Fruit fly (Drosophila melanogaster) whole organism, prepupa: Measurements from ENCODE around the gene CG31546.

Source experiments
- CG10631 ChIP-seq: fragments of 200-800 bp; sonication (Bioruptor generic); optimal IDR thresholded peaks from 2 replicates; lab custom pipeline; 2016; ENCODE audit warnings: missing biosample characterization, missing genetic modification characterization
- CG10669 ChIP-seq: fragments of 200-800 bp; sonication (Bioruptor generic); optimal IDR thresholded peaks from 3 replicates; lab custom pipeline; 2018; ENCODE audit warnings: missing biosample characterization, mild to moderate bottlenecking, missing genetic modification characterization, moderate library complexity
- CG11762 ChIP-seq: fragments of 200-800 bp; sonication (Bioruptor generic); optimal IDR thresholded peaks from 3 replicates; lab custom pipeline; 2016; ENCODE audit warnings: missing biosample characterization, missing genetic modification characterization; ENCODE audit not compliant: insufficient read depth
- CG11902 ChIP-seq: fragments of 200-800 bp; sonication (Bioruptor generic); optimal IDR thresholded peaks from 3 replicates; lab custom pipeline; 2016; ENCODE audit warnings: missing biosample characterization, missing genetic modification characterization
- CG1621 ChIP-seq: fragments of 200-800 bp; sonication (Bioruptor generic); optimal IDR thresholded peaks from 3 replicates; lab custom pipeline; 2018; ENCODE audit warnings: missing biosample characterization, mild to moderate bottlenecking, missing genetic modification characterization
- CG16779 ChIP-seq: fragments of 200-800 bp; sonication (Bioruptor generic); optimal IDR thresholded peaks from 3 replicates; lab custom pipeline; 2017; ENCODE audit warnings: missing biosample characterization, mild to moderate bottlenecking, missing genetic modification characterization
- CG3032 ChIP-seq: fragments of 200-800 bp; optimal IDR thresholded peaks from 2 replicates; lab custom pipeline; 2019; ENCODE audit warnings: missing biosample characterization, mild to moderate bottlenecking, missing genetic modification characterization, moderate library complexity
- CG31627 ChIP-seq: fragments of 200-800 bp; sonication (Bioruptor generic); optimal IDR thresholded peaks from 3 replicates; lab custom pipeline; 2016; ENCODE audit warnings: missing biosample characterization, missing genetic modification characterization
- CG32006 ChIP-seq: fragments of 200-800 bp; sonication (Bioruptor generic); optimal IDR thresholded peaks from 3 replicates; lab custom pipeline; 2017; ENCODE audit warnings: missing biosample characterization, mild to moderate bottlenecking, missing genetic modification characterization
- CG3919 ChIP-seq: fragments of 200-800 bp; sonication (Bioruptor generic); optimal IDR thresholded peaks from 3 replicates; lab custom pipeline; 2016; ENCODE audit warnings: missing biosample characterization, missing genetic modification characterization
- CG4318 ChIP-seq: fragments of 200-800 bp; sonication (Bioruptor generic); optimal IDR thresholded peaks from 3 replicates; lab custom pipeline; 2017; ENCODE audit warnings: missing biosample characterization, mild to moderate bottlenecking, missing genetic modification characterization
- CG6276 ChIP-seq: fragments of 200-800 bp; sonication (Bioruptor generic); optimal IDR thresholded peaks from 2 replicates; lab custom pipeline; 2017; ENCODE audit warnings: missing biosample characterization, mild to moderate bottlenecking, missing genetic modification characterization
- CG6808 ChIP-seq: fragments of 200-800 bp; sonication (Bioruptor generic); optimal IDR thresholded peaks from 3 replicates; lab custom pipeline; 2017; ENCODE audit warnings: missing biosample characterization, missing genetic modification characterization, mild to moderate bottlenecking, moderate library complexity, missing genetic modification reagents
- CG6854 ChIP-seq: fragments of 200-800 bp; sonication (Bioruptor generic); optimal IDR thresholded peaks from 2 replicates; lab custom pipeline; 2017; ENCODE audit warnings: missing biosample characterization, mild to moderate bottlenecking, missing genetic modification characterization
- CG7368 ChIP-seq: fragments of 200-800 bp; sonication (Bioruptor generic); optimal IDR thresholded peaks from 3 replicates; lab custom pipeline; 2016; ENCODE audit warnings: missing biosample characterization, missing genetic modification characterization
- CG8119 ChIP-seq: fragments of 200-800 bp; sonication (Bioruptor generic); IDR thresholded peaks from 3 replicates; pipeline ENCODE4 v1.3.6; 2022; ENCODE audit warnings: missing biosample characterization, missing genetic modification characterization
- CG8632 ChIP-seq: fragments of 200-800 bp; sonication (Bioruptor generic); optimal IDR thresholded peaks from 3 replicates; lab custom pipeline; 2016; ENCODE audit warnings: missing biosample characterization, missing genetic modification characterization
- CG9139 ChIP-seq: fragments of 200-800 bp; sonication (Bioruptor generic); optimal IDR thresholded peaks from 3 replicates; lab custom pipeline; 2017; ENCODE audit warnings: missing biosample characterization, mild to moderate bottlenecking, missing genetic modification characterization
- Eip75B ChIP-seq: fragments of 200-800 bp; sonication (Bioruptor generic); optimal IDR thresholded peaks from 3 replicates; lab custom pipeline; 2016; ENCODE audit warnings: missing biosample characterization, missing genetic modification characterization
- Eip78C ChIP-seq: fragments of 200-800 bp; sonication (Bioruptor generic); peaks from one replicate; lab custom pipeline; 2016; ENCODE audit warnings: missing biosample characterization, missing genetic modification characterization
- Eip93F ChIP-seq: fragments of 200-800 bp; sonication (Bioruptor generic); optimal IDR thresholded peaks from 2 replicates; lab custom pipeline; 2016; ENCODE audit warnings: missing biosample characterization, mild to moderate bottlenecking, missing genetic modification characterization
- Ets21C ChIP-seq: fragments of 200-800 bp; sonication (Bioruptor generic); optimal IDR thresholded peaks from 3 replicates; lab custom pipeline; 2016; ENCODE audit warnings: missing biosample characterization, missing genetic modification characterization
- Ets96B ChIP-seq: fragments of 200-800 bp; optimal IDR thresholded peaks from 2 replicates; lab custom pipeline; 2019; ENCODE audit warnings: missing biosample characterization, mild to moderate bottlenecking, missing genetic modification characterization, moderate library complexity
- Gug ChIP-seq: fragments of 200-800 bp; sonication (Bioruptor generic); IDR thresholded peaks from 2 replicates; pipeline ENCODE4 v1.3.6; 2022; ENCODE audit warnings: missing biosample characterization, missing genetic modification characterization
- Hr38 ChIP-seq: sonication (Bioruptor generic); optimal IDR thresholded peaks from 2 replicates; lab custom pipeline; 2016; ENCODE audit warnings: missing biosample characterization, missing genetic modification characterization
- Hr39 ChIP-seq: fragments of 200-800 bp; sonication (Bioruptor generic); optimal IDR thresholded peaks from 2 replicates; lab custom pipeline; 2016; ENCODE audit warnings: missing biosample characterization, missing genetic modification characterization
- Hr4 ChIP-seq: fragments of 200-800 bp; sonication (Bioruptor generic); optimal IDR thresholded peaks from 3 replicates; lab custom pipeline; 2016; ENCODE audit warnings: missing biosample characterization, missing genetic modification characterization
- Lpt ChIP-seq: fragments of 200-800 bp; sonication (Bioruptor generic); optimal IDR thresholded peaks from 3 replicates; lab custom pipeline; 2016; ENCODE audit warnings: missing biosample characterization, missing genetic modification characterization
- OdsH ChIP-seq: fragments of 200-800 bp; sonication (Bioruptor generic); optimal IDR thresholded peaks from 3 replicates; lab custom pipeline; 2016; ENCODE audit warnings: missing biosample characterization, missing genetic modification characterization
- Smox ChIP-seq: fragments of 200-800 bp; sonication (Bioruptor generic); optimal IDR thresholded peaks from 3 replicates; lab custom pipeline; 2016; ENCODE audit warnings: missing biosample characterization, missing genetic modification characterization
- Sox102F ChIP-seq: fragments of 200-800 bp; sonication (Bioruptor generic); optimal IDR thresholded peaks from 2 replicates; lab custom pipeline; 2016; ENCODE audit warnings: missing biosample characterization, mild to moderate bottlenecking, missing genetic modification characterization
- Sox14 ChIP-seq: fragments of 200-800 bp; sonication (Bioruptor generic); optimal IDR thresholded peaks from 3 replicates; lab custom pipeline; 2016; ENCODE audit warnings: missing biosample characterization, missing genetic modification characterization
- Sox15 ChIP-seq: fragments of 200-800 bp; sonication (Bioruptor generic); optimal IDR thresholded peaks from 3 replicates; lab custom pipeline; 2016; ENCODE audit warnings: missing biosample characterization, missing genetic modification characterization
- achi ChIP-seq: fragments of 200-800 bp; sonication (Bioruptor generic); optimal IDR thresholded peaks from 3 replicates; lab custom pipeline; 2016; ENCODE audit warnings: missing biosample characterization, missing genetic modification characterization
- acj6 ChIP-seq: fragments of 200-800 bp; sonication (Bioruptor generic); optimal IDR thresholded peaks from 3 replicates; lab custom pipeline; 2016; ENCODE audit warnings: missing biosample characterization, missing genetic modification characterization
- cyc ChIP-seq: fragments of 200-800 bp; sonication (Bioruptor generic); optimal IDR thresholded peaks from 3 replicates; lab custom pipeline; 2016; ENCODE audit warnings: missing biosample characterization, missing genetic modification characterization
- dac ChIP-seq: fragments of 200-800 bp; sonication (Bioruptor generic); optimal IDR thresholded peaks from 2 replicates; lab custom pipeline; 2017; ENCODE audit warnings: missing biosample characterization, mild to moderate bottlenecking, missing genetic modification characterization
- dsx ChIP-seq: fragments of 200-800 bp; optimal IDR thresholded peaks from 3 replicates; lab custom pipeline; 2019; ENCODE audit warnings: missing biosample characterization, mild to moderate bottlenecking, missing genetic modification characterization, moderate library complexity; ENCODE audit not compliant: poor library complexity, severe bottlenecking
- eg ChIP-seq: fragments of 200-800 bp; sonication (Bioruptor generic); IDR thresholded peaks from 3 replicates; pipeline ENCODE4 v1.3.6; 2022; ENCODE audit warnings: missing biosample characterization, missing genetic modification characterization
- esn ChIP-seq: fragments of 200-800 bp; sonication (Bioruptor generic); optimal IDR thresholded peaks from 2 replicates; lab custom pipeline; 2016; ENCODE audit warnings: missing biosample characterization, mild to moderate bottlenecking, missing genetic modification characterization, moderate library complexity
- fd59A ChIP-seq: fragments of 200-800 bp; sonication (Bioruptor generic); optimal IDR thresholded peaks from 2 replicates; lab custom pipeline; 2017; ENCODE audit warnings: missing biosample characterization, mild to moderate bottlenecking, missing genetic modification characterization, missing genetic modification reagents
- fd85E ChIP-seq: fragments of 200-800 bp; sonication (Bioruptor generic); optimal IDR thresholded peaks from 3 replicates; lab custom pipeline; 2016; ENCODE audit warnings: missing biosample characterization, missing genetic modification characterization
- fkh ChIP-seq: fragments of 200-800 bp; sonication (Bioruptor generic); optimal IDR thresholded peaks from 3 replicates; lab custom pipeline; 2017; ENCODE audit warnings: missing biosample characterization, mild to moderate bottlenecking, missing genetic modification characterization, moderate library complexity
- lz ChIP-seq: fragments of 200-800 bp; sonication (Bioruptor generic); optimal IDR thresholded peaks from 3 replicates; lab custom pipeline; 2016; ENCODE audit warnings: missing biosample characterization, missing genetic modification characterization
- net ChIP-seq: fragments of 200-800 bp; sonication (Bioruptor generic); optimal IDR thresholded peaks from 3 replicates; lab custom pipeline; 2016; ENCODE audit warnings: missing biosample characterization, missing genetic modification characterization
- salr ChIP-seq, 2 experiments: fragments of 200-800 bp; sonication (Bioruptor generic); optimal IDR thresholded peaks; 3 replicates each; lab custom pipeline; 2016 to 2018; ENCODE audit warnings: missing biosample characterization in 2 of 2, missing genetic modification characterization in 2 of 2, mild to moderate bottlenecking in 1 of 2
- spab ChIP-seq: fragments of 200-800 bp; sonication (Bioruptor generic); optimal IDR thresholded peaks from 2 replicates; lab custom pipeline; 2017; ENCODE audit warnings: missing biosample characterization, mild to moderate bottlenecking, missing genetic modification characterization, missing genetic modification reagents
- ss ChIP-seq, 2 experiments: fragments of 200-800 bp; sonication (Bioruptor generic); optimal IDR thresholded peaks; 2 replicates in 1 of 2; 3 replicates in 1 of 2; lab custom pipeline; 2017 to 2018; ENCODE audit warnings: mild to moderate bottlenecking in 2 of 2, missing biosample characterization in 2 of 2, missing genetic modification characterization in 2 of 2, moderate library complexity in 1 of 2
- svp ChIP-seq: fragments of 200-800 bp; sonication (Bioruptor generic); peaks from one replicate; lab custom pipeline; 2016; ENCODE audit warnings: missing biosample characterization, missing genetic modification characterization
- topi ChIP-seq: fragments of 200-800 bp; sonication (Bioruptor generic); optimal IDR thresholded peaks from 3 replicates; lab custom pipeline; 2016; ENCODE audit warnings: missing biosample characterization, missing genetic modification characterization
- vri ChIP-seq: fragments of 200-800 bp; sonication (Bioruptor generic); optimal IDR thresholded peaks from 3 replicates; lab custom pipeline; 2016; ENCODE audit warnings: missing biosample characterization, mild to moderate bottlenecking, missing genetic modification characterization

Gene CG31546

DNA sequence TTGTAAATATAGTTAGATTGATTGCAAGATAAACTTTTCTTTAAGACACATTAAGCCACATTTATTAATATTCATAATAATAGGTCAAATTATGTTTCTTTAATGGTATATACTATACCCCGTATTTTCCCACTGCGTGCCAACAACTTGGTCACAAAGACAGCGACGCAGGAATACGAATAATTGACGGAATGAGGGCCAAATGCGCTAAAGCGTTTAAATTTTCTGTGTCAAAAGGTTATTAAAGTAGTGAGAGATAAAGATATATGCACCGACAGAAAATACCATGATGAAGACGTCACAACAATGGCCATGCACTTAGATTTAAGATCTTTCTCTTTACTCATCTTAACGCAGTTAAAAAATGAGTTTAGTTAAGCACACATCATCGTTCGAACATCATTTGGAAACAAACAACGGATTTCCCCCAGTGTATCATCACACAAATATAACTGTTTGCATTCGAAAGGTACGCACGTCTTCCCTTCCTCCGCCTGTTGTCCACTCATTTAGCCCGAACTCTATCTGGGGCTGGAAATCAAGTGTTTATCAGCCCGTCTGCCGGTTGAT lies 15.0 kb downstream of the CG31546 start:
- peak; percentile 49 for TF ChIP-seq CG10669 (GFP tag; lab: Kevin White, UChicago)
- peak; percentile 55 for TF ChIP-seq Ets96B (tag; lab: Kevin White, UChicago)
- TF ChIP-seq achi (GFP tag; lab: Kevin White, UChicago) = peak; percentile 54
- TF ChIP-seq Sox102F (GFP tag; lab: Kevin White, UChicago) = peak; percentile 61
- TF ChIP-seq esn (GFP tag; lab: Kevin White, UChicago) = peak; percentile 82
- TF ChIP-seq fd85E (GFP tag; lab: Kevin White, UChicago) = peak; percentile 15
- peak; percentile 81 for TF ChIP-seq fkh
- TF ChIP-seq Ets21C (GFP tag; lab: Kevin White, UChicago) = peak; percentile 19
- TF ChIP-seq spab (GFP tag; lab: Kevin White, UChicago) = peak; percentile 48
- peak; percentile 23 for TF ChIP-seq CG3032 (tag; lab: Kevin White, UChicago)
- TF ChIP-seq salr (GFP tag; optimal IDR thresholded peaks at IDR 0.05; lab: Kevin White, UChicago) = peak; percentile 18 to 78
- TF ChIP-seq OdsH (GFP tag; lab: Kevin White, UChicago) = peak; percentile 58
- peak; percentile 51 for TF ChIP-seq Gug
- TF ChIP-seq topi (GFP tag; lab: Kevin White, UChicago) = peak; percentile 71
- TF ChIP-seq fd59A (GFP tag; lab: Kevin White, UChicago) = peak; percentile 50
- peak; percentile 75 for TF ChIP-seq CG3919 (GFP tag; lab: Kevin White, UChicago)
- TF ChIP-seq CG1621 (tag; lab: Kevin White, UChicago) = peak; percentile 14
- peak; percentile 60; the same call in 1 of the 3 replicates for TF ChIP-seq CG8119 (GFP tag; lab: Robert Waterston, UW)
- no peak for TF ChIP-seq Hr38 (GFP tag; lab: Kevin White, UChicago)
- TF ChIP-seq CG31627 (GFP tag; lab: Kevin White, UChicago) = peak; percentile 65
- TF ChIP-seq CG32006 (GFP tag; lab: Kevin White, UChicago) = peak; percentile 86
- peak; percentile 36 for TF ChIP-seq CG7368 (GFP tag; lab: Kevin White, UChicago)
- TF ChIP-seq dac = peak; percentile 55
- peak; percentile 17 for TF ChIP-seq Lpt (GFP tag; lab: Kevin White, UChicago)
- peak; percentile 70 for TF ChIP-seq cyc (GFP tag; lab: Kevin White, UChicago)
- TF ChIP-seq CG11762 (GFP tag; lab: Kevin White, UChicago) = peak; percentile 14
- peak; percentile 67 for TF ChIP-seq acj6 (GFP tag; lab: Kevin White, UChicago)
- peak; percentile 66 for TF ChIP-seq Smox (GFP tag; lab: Kevin White, UChicago)
- peak; percentile 65 for TF ChIP-seq eg (GFP tag; lab: Robert Waterston, UW)
- TF ChIP-seq CG4318 (GFP tag; lab: Kevin White, UChicago) = peak; percentile 73
- no peak for TF ChIP-seq Eip93F (GFP tag; lab: Kevin White, UChicago)
- peak; percentile 67 for TF ChIP-seq Hr4 (GFP tag; lab: Kevin White, UChicago)
- TF ChIP-seq CG8632 (GFP tag; lab: Kevin White, UChicago) = peak; percentile 65
- TF ChIP-seq Sox14 = peak; percentile 57
- TF ChIP-seq lz (GFP tag; lab: Kevin White, UChicago) = peak; percentile 51
- TF ChIP-seq Hr39 = peak; percentile 61
- peak; percentile 92 for TF ChIP-seq Eip78C (GFP tag; lab: Kevin White, UChicago)
- TF ChIP-seq Eip75B (GFP tag; lab: Kevin White, UChicago) = peak; percentile 67
- TF ChIP-seq CG10631 (GFP tag; lab: Kevin White, UChicago) = peak; percentile 60
- TF ChIP-seq ss (GFP tag; optimal IDR thresholded peaks at IDR 0.05; lab: Kevin White, UChicago) = peak in 1 of 2 experiments; percentile 51
- TF ChIP-seq CG6808 (GFP tag; lab: Kevin White, UChicago) = peak; percentile 69
- no peak for TF ChIP-seq CG9139
- TF ChIP-seq net = peak; percentile 73
- TF ChIP-seq CG6854 (GFP tag; lab: Kevin White, UChicago) = no peak
- peak; percentile 90 for TF ChIP-seq svp (GFP tag; lab: Kevin White, UChicago)
- peak; percentile 58 for TF ChIP-seq CG6276 (GFP tag; lab: Kevin White, UChicago)
- TF ChIP-seq Sox15 = peak; percentile 54
- no peak for TF ChIP-seq dsx (GFP tag; lab: Kevin White, UChicago)
- TF ChIP-seq CG11902 (GFP tag; lab: Kevin White, UChicago) = peak; percentile 57
- TF ChIP-seq vri (GFP tag; lab: Kevin White, UChicago) = no peak
- TF ChIP-seq CG16779 (tag; lab: Kevin White, UChicago) = peak; percentile 16
